Worm (Caenorhabditis elegans) whole organism, young adult: ENCODE results near the gene C16C10.8.
A peak's percentile ranks its signal among the peaks of the same experiment; 100 is the strongest.

Experiments used
- B0261.1 ChIP-seq: sonication (generic microtip); optimal IDR thresholded peaks from 2 replicates; lab custom pipeline; 2016; ENCODE audit warnings: mild to moderate bottlenecking, missing genetic modification characterization, moderate library complexity, missing compliant biosample characterization
- C06A6.2 ChIP-seq: fragments of 200-800 bp; sonication (Bioruptor generic); conservative IDR thresholded peaks from 2 replicates; pipeline ENCODE4 v1.3.6; 2022; ENCODE audit warnings: missing genetic modification characterization, missing compliant biosample characterization
- F10E7.11 ChIP-seq: sonication (generic microtip); optimal IDR thresholded peaks from 2 replicates; lab custom pipeline; 2017; ENCODE audit warnings: mild to moderate bottlenecking, missing genetic modification characterization, moderate library complexity, missing compliant biosample characterization
- F22D6.2 ChIP-seq: sonication (generic microtip); optimal IDR thresholded peaks from 2 replicates; lab custom pipeline; 2016; ENCODE audit warnings: mild to moderate bottlenecking, missing genetic modification characterization, missing compliant biosample characterization
- F33H1.4 ChIP-seq: fragments of 200-800 bp; sonication (Bioruptor generic); IDR thresholded peaks from 2 replicates; pipeline ENCODE4 v1.3.6; 2022; ENCODE audit warnings: missing genetic modification reagents, missing genetic modification characterization, missing compliant biosample characterization
- F55B11.4 ChIP-seq: sonication (generic microtip); optimal IDR thresholded peaks from 2 replicates; lab custom pipeline; 2016; ENCODE audit warnings: missing compliant biosample characterization, missing genetic modification characterization, borderline replicate concordance; ENCODE audit not compliant: insufficient read depth
- F57C9.4 ChIP-seq: sonication (generic microtip); optimal IDR thresholded peaks from 2 replicates; lab custom pipeline; 2017; ENCODE audit warnings: mild to moderate bottlenecking, missing genetic modification characterization, missing compliant biosample characterization
- K11D2.4 ChIP-seq: fragments of 200-800 bp; sonication (Bioruptor generic); IDR thresholded peaks from 2 replicates; pipeline ENCODE4 v1.3.6; 2022; ENCODE audit warnings: missing genetic modification reagents, missing genetic modification characterization, missing compliant biosample characterization
- T26A5.8 ChIP-seq: sonication (generic microtip); optimal IDR thresholded peaks from 2 replicates; lab custom pipeline; 2016; ENCODE audit warnings: missing genetic modification characterization, missing compliant biosample characterization
- ama-1 ChIP-seq, 3 experiments: fragments of 150-350 bp in 1 of 3; sonication (generic microtip) in 2 of 3; optimal IDR thresholded peaks; 2 replicates each; lab custom pipeline; 2014 to 2018; ENCODE audit warnings: missing biosample characterization in 2 of 3, missing genetic modification characterization in 2 of 3, missing genetic modification reagents in 2 of 3
- atf-7 ChIP-seq: sonication (generic microtip); optimal IDR thresholded peaks from 2 replicates; lab custom pipeline; 2017; ENCODE audit warnings: mild to moderate bottlenecking, missing genetic modification characterization, missing compliant biosample characterization
- attf-3 ChIP-seq: fragments of 200-800 bp; sonication (Bioruptor generic); conservative IDR thresholded peaks from 2 replicates; pipeline ENCODE4 v1.3.6; 2022; ENCODE audit warnings: missing genetic modification reagents, missing genetic modification characterization, missing compliant biosample characterization
- attf-5 ChIP-seq: fragments of 200-800 bp; sonication (Bioruptor generic); optimal IDR thresholded peaks from 2 replicates; lab custom pipeline; 2018; ENCODE audit warnings: mild to moderate bottlenecking, missing genetic modification characterization, missing compliant biosample characterization
- attf-6 ChIP-seq: fragments of 200-800 bp; sonication (Bioruptor generic); IDR thresholded peaks from 2 replicates; pipeline ENCODE4 v1.3.6; 2022; ENCODE audit warnings: missing genetic modification reagents, missing genetic modification characterization, missing compliant biosample characterization
- bed-1 ChIP-seq: fragments of 200-800 bp; sonication (Bioruptor generic); IDR thresholded peaks from 2 replicates; pipeline ENCODE4 v1.3.6; 2022; ENCODE audit warnings: missing genetic modification reagents, missing genetic modification characterization, missing compliant biosample characterization
- cebp-1 ChIP-seq, 2 experiments: fragments of 200-800 bp in 1 of 2; sonication (Bioruptor generic) in 1 of 2; sonication (generic microtip) in 1 of 2; IDR thresholded peaks in 1 of 2; optimal IDR thresholded peaks in 1 of 2; 2 replicates each; pipeline versions ENCODE4 v1.3.6 to Lab custom; 2017 to 2022; ENCODE audit warnings: missing compliant biosample characterization in 2 of 2, missing genetic modification characterization in 2 of 2, mild to moderate bottlenecking in 1 of 2, missing genetic modification reagents in 1 of 2, moderate library complexity in 1 of 2
- ceh-100 ChIP-seq: fragments of 200-800 bp; sonication (Bioruptor generic); IDR thresholded peaks from 2 replicates; pipeline ENCODE4 v1.3.6; 2022; ENCODE audit warnings: missing genetic modification reagents, missing genetic modification characterization, missing compliant biosample characterization
- ceh-27 ChIP-seq: fragments of 200-800 bp; sonication (Bioruptor generic); optimal IDR thresholded peaks from 2 replicates; lab custom pipeline; 2018; ENCODE audit warnings: mild to moderate bottlenecking, missing genetic modification characterization, moderate library complexity, missing compliant biosample characterization
- ceh-58 ChIP-seq: fragments of 200-800 bp; sonication (Bioruptor generic); IDR thresholded peaks from 2 replicates; pipeline ENCODE4 v1.3.6; 2022; ENCODE audit warnings: missing genetic modification characterization, missing compliant biosample characterization
- dpff-1 ChIP-seq: sonication (generic microtip); optimal IDR thresholded peaks from 2 replicates; lab custom pipeline; 2017; ENCODE audit warnings: mild to moderate bottlenecking, missing genetic modification characterization, missing compliant biosample characterization
- egl-18 ChIP-seq: fragments of 200-800 bp; sonication (Bioruptor generic); IDR thresholded peaks from 2 replicates; pipeline ENCODE4 v1.3.6; 2022; ENCODE audit warnings: missing genetic modification reagents, missing genetic modification characterization, missing compliant biosample characterization
- egrh-3 ChIP-seq: fragments of 200-800 bp; sonication (Bioruptor generic); IDR thresholded peaks from 2 replicates; pipeline ENCODE4 v1.3.6; 2022; ENCODE audit warnings: missing genetic modification reagents, missing genetic modification characterization, missing compliant biosample characterization
- ekl-4 ChIP-seq: fragments of 200-800 bp; sonication (Bioruptor generic); IDR thresholded peaks from 2 replicates; pipeline ENCODE4 v1.3.6; 2022; ENCODE audit warnings: missing genetic modification reagents, missing genetic modification characterization, missing compliant biosample characterization
- him-1 ChIP-seq: sonication (generic microtip); optimal IDR thresholded peaks from 2 replicates; lab custom pipeline; 2016; ENCODE audit warnings: missing genotype, missing genetic modification reagents, missing genetic modification characterization, missing compliant biosample characterization
- hlh-12 ChIP-seq: sonication (generic microtip); optimal IDR thresholded peaks from 2 replicates; lab custom pipeline; 2016; ENCODE audit warnings: missing genetic modification characterization, missing compliant biosample characterization
- hsf-1 ChIP-seq: fragments of 200-800 bp; sonication (Bioruptor generic); IDR thresholded peaks from 2 replicates; pipeline ENCODE4 v1.3.6; 2022; ENCODE audit warnings: missing genetic modification reagents, missing genetic modification characterization, missing compliant biosample characterization
- lag-1 ChIP-seq: fragments of 200-800 bp; sonication (Bioruptor generic); IDR thresholded peaks from 2 replicates; pipeline ENCODE4 v1.3.6; 2022; ENCODE audit warnings: missing genetic modification reagents, missing genetic modification characterization, missing compliant biosample characterization
- lin-26 ChIP-seq: fragments of 200-800 bp; sonication (Bioruptor generic); IDR thresholded peaks from 2 replicates; pipeline ENCODE4 v1.3.6; 2022; ENCODE audit warnings: missing genetic modification reagents, missing genetic modification characterization, missing compliant biosample characterization
- lin-35 ChIP-seq, 3 experiments: fragments of 150-350 bp in 2 of 3; sonication (generic microtip) in 1 of 3; optimal IDR thresholded peaks; 2 replicates each; lab custom pipeline; 2014 to 2018; ENCODE audit warnings: missing biosample characterization in 3 of 3, missing genetic modification characterization in 3 of 3, missing genetic modification reagents in 3 of 3
- lsy-27 ChIP-seq: sonication (generic microtip); optimal IDR thresholded peaks from 2 replicates; lab custom pipeline; 2017; ENCODE audit warnings: missing genetic modification characterization, mild to moderate bottlenecking, missing compliant biosample characterization, antibody characterized with exemption, missing genotype, borderline replicate concordance; ENCODE audit not compliant: insufficient read depth
- madf-8 ChIP-seq: fragments of 200-800 bp; sonication (Bioruptor generic); conservative IDR thresholded peaks from 2 replicates; pipeline ENCODE4 v1.3.6; 2022; ENCODE audit warnings: missing genetic modification reagents, missing genetic modification characterization, missing compliant biosample characterization
- mcd-1 ChIP-seq: fragments of 200-800 bp; sonication (Bioruptor generic); IDR thresholded peaks from 2 replicates; pipeline ENCODE4 v1.3.6; 2022; ENCODE audit warnings: missing genetic modification reagents, missing genetic modification characterization, missing compliant biosample characterization
- mel-28 ChIP-seq: sonication (generic microtip); optimal IDR thresholded peaks from 2 replicates; lab custom pipeline; 2016; ENCODE audit warnings: borderline replicate concordance, mild to moderate bottlenecking, missing genetic modification characterization, missing compliant biosample characterization
- nhr-90 ChIP-seq: sonication (generic microtip); optimal IDR thresholded peaks from 2 replicates; lab custom pipeline; 2016; ENCODE audit warnings: missing genotype, mild to moderate bottlenecking, missing genetic modification characterization, missing compliant biosample characterization
- pha-4 ChIP-seq: fragments of 150-350 bp; sonication (generic microtip); optimal IDR thresholded peaks from 2 replicates; lab custom pipeline; 2014; ENCODE audit warnings: missing biosample characterization, missing genetic modification reagents, missing genetic modification characterization
- rec-8 ChIP-seq, 2 experiments: sonication (generic microtip); optimal IDR thresholded peaks; 2 replicates each; lab custom pipeline; 2016; ENCODE audit warnings: mild to moderate bottlenecking in 2 of 2, missing genetic modification characterization in 2 of 2, missing genetic modification reagents in 2 of 2, missing genotype in 2 of 2, missing biosample characterization in 1 of 2, missing compliant biosample characterization in 1 of 2, moderate library complexity in 1 of 2
- snpc-4 ChIP-seq, 5 experiments: fragments of 150-350 bp in 1 of 5; sonication (generic microtip) in 4 of 5; optimal IDR thresholded peaks; 2 replicates each; lab custom pipeline; 2014 to 2018; ENCODE audit warnings: missing genetic modification characterization in 5 of 5, missing biosample characterization in 3 of 5, antibody characterized with exemption in 2 of 5, mild to moderate bottlenecking in 2 of 5, missing compliant biosample characterization in 2 of 5, missing genotype in 2 of 5, moderate library complexity in 2 of 5, missing genetic modification reagents in 1 of 5
- tbp1 ChIP-seq: fragments of 200-800 bp; sonication (Bioruptor generic); optimal IDR thresholded peaks from 2 replicates; lab custom pipeline; 2018; ENCODE audit warnings: mild to moderate bottlenecking, missing genetic modification characterization, missing compliant biosample characterization
- tlf-1 ChIP-seq: fragments of 200-800 bp; sonication (Bioruptor generic); optimal IDR thresholded peaks from 2 replicates; lab custom pipeline; 2018; ENCODE audit warnings: mild to moderate bottlenecking, missing genetic modification characterization, missing compliant biosample characterization
- xnd-1 ChIP-seq: sonication (generic microtip); optimal IDR thresholded peaks from 2 replicates; lab custom pipeline; 2016; ENCODE audit warnings: missing genotype, missing genetic modification reagents, missing genetic modification characterization, missing compliant biosample characterization
- zim-3 ChIP-seq: sonication (generic microtip); optimal IDR thresholded peaks from 2 replicates; lab custom pipeline; 2017; ENCODE audit warnings: mild to moderate bottlenecking, missing genetic modification characterization, moderate library complexity, missing compliant biosample characterization
- ztf-26 ChIP-seq: sonication (generic microtip); optimal IDR thresholded peaks from 2 replicates; lab custom pipeline; 2017; ENCODE audit warnings: missing genetic modification characterization, missing compliant biosample characterization

The C16C10.8 gene

DNA sequence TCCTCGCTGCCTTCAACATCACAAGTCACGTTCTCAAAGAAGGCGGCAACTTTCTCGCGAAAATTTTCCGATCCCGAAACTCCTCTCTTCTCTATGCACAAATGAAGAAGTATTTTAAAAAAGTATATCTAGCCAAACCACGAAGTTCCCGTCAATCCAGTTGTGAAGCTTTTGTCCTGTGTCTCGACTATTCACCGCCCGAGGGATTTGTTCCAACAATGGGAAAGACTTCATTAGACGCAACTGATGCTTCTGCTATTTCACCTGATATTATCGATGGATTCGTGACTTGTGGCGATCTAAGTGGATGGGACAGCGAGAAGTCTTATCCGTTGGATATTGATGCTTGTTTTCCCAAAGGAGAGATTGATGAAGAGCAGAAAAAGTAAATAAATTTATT, 41.0 kb upstream of the C16C10.8 start:
- no peak for TF ChIP-seq tbp1 (GFP tag; lab: Kevin White, UChicago)
- no peak for TF ChIP-seq attf-5 (GFP tag; lab: Kevin White, UChicago)
- no peak for TF ChIP-seq C06A6.2
- no peak for TF ChIP-seq egrh-3
- no peak for TF ChIP-seq egl-18 (GFP tag; lab: Robert Waterston, UW)
- no peak for TF ChIP-seq dpff-1 (tag; lab: Kevin White, UChicago)
- no peak for TF ChIP-seq tlf-1

DNA sequence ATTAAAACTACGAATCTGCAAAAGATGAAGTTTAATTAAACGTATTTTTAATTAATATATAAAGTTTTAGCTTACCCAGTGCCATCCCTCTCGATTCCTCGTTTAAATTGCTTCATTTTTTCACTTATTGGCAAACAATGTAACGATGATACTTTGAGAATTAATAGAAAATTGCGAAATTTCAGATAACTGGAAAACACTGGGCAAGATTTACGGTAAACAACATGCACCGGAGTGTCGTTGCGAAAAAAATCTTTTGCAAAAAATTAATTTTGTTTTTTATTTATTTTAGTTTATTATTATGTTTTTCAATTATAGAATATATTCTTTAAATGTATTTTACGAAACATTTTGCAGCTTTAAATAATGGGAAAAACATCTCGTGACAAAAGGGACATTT, 40.1 kb upstream of the C16C10.8 start, which contains the start of the genes pelo-1 and R74.7:
Gene pelo-1 (minus strand): TSS at position 151 of the 400 bp plus-strand sequence.
Gene R74.7 (plus strand): TSS at position 358 of the 400 bp plus-strand sequence.
- peak; percentile 70; the same call in 1 of the 2 replicates for TF ChIP-seq cebp-1 (GFP tag; IDR thresholded peaks at IDR 0.05; lab: Robert Waterston, UW)
- TF ChIP-seq cebp-1 (tag; optimal IDR thresholded peaks at IDR 0.05; lab: Kevin White, UChicago): peak; percentile 95
- no peak for TF ChIP-seq mel-28 (tag; lab: Kevin White, UChicago)
- no peak for TF ChIP-seq attf-6 (GFP tag; lab: Robert Waterston, UW)
- peak; percentile 89 for TF ChIP-seq attf-3 (GFP tag; lab: Robert Waterston, UW)
- no peak for TF ChIP-seq him-1 (tag; lab: Kevin White, UChicago)
- TF ChIP-seq bed-1: no peak
- no peak for TF ChIP-seq attf-5 (GFP tag; lab: Kevin White, UChicago)
- no peak for TF ChIP-seq tlf-1
- no peak for TF ChIP-seq F57C9.4 (tag; lab: Kevin White, UChicago)
- TF ChIP-seq atf-7 (tag; lab: Kevin White, UChicago): no peak

ce11 chrIII:4196988-4197384, 33.0 kb upstream of the C16C10.8 start, which contains the start of gene asd-1:
TSS of gene asd-1 (plus strand) at chrIII:4197285.
- TF ChIP-seq pha-4 (tag; lab: Kevin White, UChicago) (no peak), F55B11.4 (no peak), K11D2.4 (GFP tag; lab: Robert Waterston, UW) (no peak), lin-26 (GFP tag; lab: Robert Waterston, UW) (no peak), ceh-27 (no peak), ekl-4 (GFP tag; lab: Robert Waterston, UW) (no peak), madf-8 (no peak), lag-1 (GFP tag; lab: Robert Waterston, UW) (no peak), F22D6.2 (no peak), snpc-4 (GFP tag; optimal IDR thresholded peaks at IDR 0.05; lab: Kevin White, UChicago) (no peak), snpc-4 (tag; optimal IDR thresholded peaks at IDR 0.05; lab: Kevin White, UChicago) (no peak), ceh-100 (no peak), ztf-26 (no peak), B0261.1 (tag; lab: Kevin White, UChicago) (no peak), T26A5.8 (tag; lab: Kevin White, UChicago) (no peak), xnd-1 (tag; lab: Kevin White, UChicago) (no peak), dpff-1 (tag; lab: Kevin White, UChicago) (no peak)
- TF ChIP-seq, all 124 proteins: peak for 0

DNA sequence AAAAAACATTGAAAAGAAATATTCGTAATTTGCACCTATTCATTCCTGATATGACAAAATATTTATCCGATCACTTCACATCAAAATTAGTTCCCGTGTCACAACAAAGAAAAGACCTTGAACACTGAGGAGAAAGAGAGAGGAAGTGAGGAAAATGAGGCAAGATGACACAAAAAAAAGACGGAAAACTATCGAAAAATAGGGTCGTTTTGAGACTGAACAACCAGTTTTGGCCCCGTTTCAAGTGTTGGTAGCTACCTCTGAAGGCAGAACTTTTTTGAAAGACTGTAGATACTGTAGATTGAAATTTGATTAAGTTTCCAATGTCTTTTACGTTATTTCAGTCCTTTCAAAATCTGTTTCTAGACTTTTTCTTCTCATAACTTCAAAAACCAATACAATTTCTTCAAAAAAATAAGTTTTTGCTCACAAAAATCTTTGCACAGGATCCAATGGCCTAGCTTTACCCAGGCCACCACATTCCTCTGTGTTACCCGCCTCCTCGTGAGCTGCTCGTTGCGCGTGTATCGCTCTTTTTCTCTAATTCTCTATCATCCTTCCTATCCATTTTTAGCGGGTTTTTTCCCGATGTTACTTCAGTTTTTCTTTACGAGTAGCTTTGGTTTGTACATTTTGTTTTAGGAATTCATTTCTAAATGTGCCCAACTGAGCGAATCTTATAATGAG, 32.5 kb upstream of the C16C10.8 start:
- TF ChIP-seq hsf-1 (GFP tag; lab: Robert Waterston, UW) (no peak), F33H1.4 (no peak), ama-1 (optimal IDR thresholded peaks at IDR 0.05; lab: Kevin White, UChicago) (no peak), ama-1 (GFP tag; optimal IDR thresholded peaks at IDR 0.05; lab: Kevin White, UChicago) (no peak), zim-3 (no peak), mcd-1 (GFP tag; lab: Robert Waterston, UW) (0 out of 2 replicates have a peak, but pooled peaks have one; percentile 25), rec-8 (tag; optimal IDR thresholded peaks at IDR 0.05; lab: Kevin White, UChicago) (no peak), hlh-12 (tag; lab: Kevin White, UChicago) (no peak), F10E7.11 (tag; lab: Kevin White, UChicago) (no peak), nhr-90 (tag; lab: Kevin White, UChicago) (no peak), F57C9.4 (tag; lab: Kevin White, UChicago) (no peak), ceh-100 (no peak), bed-1 (no peak), lin-35 (GFP tag; optimal IDR thresholded peaks at IDR 0.05; lab: Kevin White, UChicago) (peak in 1 of 3 experiments; percentile 23), ceh-58 (GFP tag; lab: Robert Waterston, UW) (no peak), lsy-27 (no peak)
